Worm (Caenorhabditis elegans) whole organism, young adult: ENCODE measurements around the gene cpna-4.

Experiments
- attf-3 ChIP-seq: fragments of 200-800 bp; sonication (Bioruptor generic); conservative IDR thresholded peaks from 2 replicates; pipeline ENCODE4 v1.3.6; 2022; ENCODE audit warnings: missing genetic modification reagents, missing genetic modification characterization, missing compliant biosample characterization
- bed-1 ChIP-seq: fragments of 200-800 bp; sonication (Bioruptor generic); IDR thresholded peaks from 2 replicates; pipeline ENCODE4 v1.3.6; 2022; ENCODE audit warnings: missing genetic modification reagents, missing genetic modification characterization, missing compliant biosample characterization
- ccch-3 ChIP-seq: fragments of 200-800 bp; sonication (Bioruptor generic); optimal IDR thresholded peaks from 2 replicates; lab custom pipeline; 2018; ENCODE audit warnings: mild to moderate bottlenecking, missing genetic modification characterization, missing compliant biosample characterization
- hmg-1.2 ChIP-seq: fragments of 200-800 bp; sonication (Bioruptor generic); IDR thresholded peaks from 2 replicates; pipeline ENCODE4 v1.3.6; 2022; ENCODE audit warnings: missing genetic modification reagents, missing genetic modification characterization, missing compliant biosample characterization
- mel-28 ChIP-seq: sonication (generic microtip); optimal IDR thresholded peaks from 2 replicates; lab custom pipeline; 2016; ENCODE audit warnings: borderline replicate concordance, mild to moderate bottlenecking, missing genetic modification characterization, missing compliant biosample characterization
- mxl-1 ChIP-seq: sonication (generic microtip); optimal IDR thresholded peaks from 2 replicates; lab custom pipeline; 2016; ENCODE audit warnings: missing genetic modification characterization, missing compliant biosample characterization
- pha-4 ChIP-seq: fragments of 150-350 bp; sonication (generic microtip); optimal IDR thresholded peaks from 2 replicates; lab custom pipeline; 2014; ENCODE audit warnings: missing biosample characterization, missing genetic modification reagents, missing genetic modification characterization
- rec-8 ChIP-seq, 2 experiments: sonication (generic microtip); optimal IDR thresholded peaks; 2 replicates each; lab custom pipeline; 2016; ENCODE audit warnings: mild to moderate bottlenecking in 2 of 2, missing genetic modification characterization in 2 of 2, missing genetic modification reagents in 2 of 2, missing genotype in 2 of 2, missing biosample characterization in 1 of 2, missing compliant biosample characterization in 1 of 2, moderate library complexity in 1 of 2
- rpc-1 ChIP-seq, 2 experiments: fragments of 150-350 bp in 1 of 2; sonication (generic microtip) in 1 of 2; optimal IDR thresholded peaks; 2 replicates each; lab custom pipeline; 2014 to 2018; ENCODE audit warnings: missing biosample characterization in 1 of 2, missing genetic modification characterization in 1 of 2, missing genetic modification reagents in 1 of 2, missing genotype in 1 of 2
- tbp1 ChIP-seq: fragments of 200-800 bp; sonication (Bioruptor generic); optimal IDR thresholded peaks from 2 replicates; lab custom pipeline; 2018; ENCODE audit warnings: mild to moderate bottlenecking, missing genetic modification characterization, missing compliant biosample characterization
- tbx-9 ChIP-seq: sonication (generic microtip); optimal IDR thresholded peaks from 2 replicates; lab custom pipeline; 2016; ENCODE audit warnings: borderline replicate concordance, missing genetic modification characterization, inconsistent platforms, missing compliant biosample characterization
- unc-62 ChIP-seq: fragments of 150-350 bp; optimal IDR thresholded peaks from 2 replicates; lab custom pipeline; 2014; ENCODE audit warnings: missing biosample characterization, missing genetic modification reagents, missing genetic modification characterization
- xnd-1 ChIP-seq: sonication (generic microtip); optimal IDR thresholded peaks from 2 replicates; lab custom pipeline; 2016; ENCODE audit warnings: missing genotype, missing genetic modification reagents, missing genetic modification characterization, missing compliant biosample characterization

DNA sequence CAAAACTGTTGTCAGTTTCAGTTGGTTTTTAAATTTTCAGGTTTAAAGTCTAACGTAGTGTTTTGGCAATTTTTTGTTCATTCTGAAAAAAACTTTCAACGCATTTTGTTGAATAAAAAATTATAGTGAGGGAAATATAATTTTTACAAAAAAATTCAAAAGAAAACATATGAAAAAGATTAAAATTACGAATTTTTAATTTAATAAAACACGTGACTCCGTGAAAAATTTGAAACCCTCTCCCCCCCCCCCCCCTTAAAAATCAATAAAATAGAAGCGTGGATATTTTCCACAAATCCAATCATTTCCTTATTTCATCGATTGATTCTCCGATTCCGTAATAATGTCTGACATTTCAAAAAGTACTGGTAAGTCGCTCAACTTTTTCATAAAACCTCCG lies 16.8 kb downstream of the cpna-4 start, which contains the start of gene Y73F8A.20:
- TF ChIP-seq mel-28: no peak
- TF ChIP-seq pha-4: no peak
- no peak for TF ChIP-seq ccch-3 (GFP tag; lab: Kevin White, UChicago)
- no peak for TF ChIP-seq xnd-1 (tag; lab: Kevin White, UChicago)
- TF ChIP-seq bed-1 (GFP tag; lab: Robert Waterston, UW): no peak
- TF ChIP-seq unc-62 (GFP tag; lab: Kevin White, UChicago): no peak
- no peak for TF ChIP-seq mxl-1 (tag; lab: Kevin White, UChicago)
- TF ChIP-seq hmg-1.2 (GFP tag; lab: Robert Waterston, UW): no peak
- TF ChIP-seq attf-3 (GFP tag; lab: Robert Waterston, UW): no peak
- no peak for TF ChIP-seq tbp1 (GFP tag; lab: Kevin White, UChicago)
- TF ChIP-seq rec-8 (tag; optimal IDR thresholded peaks at IDR 0.05; lab: Kevin White, UChicago): no peak
- no peak for TF ChIP-seq tbx-9 (tag; lab: Kevin White, UChicago)
- no peak for TF ChIP-seq rpc-1 (optimal IDR thresholded peaks at IDR 0.05; lab: Kevin White, UChicago)
- no peak for TF ChIP-seq rpc-1 (tag; optimal IDR thresholded peaks at IDR 0.05; lab: Kevin White, UChicago)
